Worm (Caenorhabditis elegans) whole organism, late embryonic: ENCODE data around the gene uaf-2.

ENCODE experiments used
- Y22D7AL.16 ChIP-seq: sonication (generic microtip); optimal IDR thresholded peaks from 2 replicates; lab custom pipeline; 2016; ENCODE audit warnings: missing genetic modification characterization, missing compliant biosample characterization
- ceh-30 ChIP-seq: fragments of 150-350 bp; optimal IDR thresholded peaks from 2 replicates; lab custom pipeline; 2014; ENCODE audit warnings: missing biosample characterization, missing genetic modification characterization
- dmd-4 ChIP-seq: sonication (generic microtip); optimal IDR thresholded peaks from 2 replicates; lab custom pipeline; 2016; ENCODE audit warnings: borderline replicate concordance, missing genetic modification characterization, missing compliant biosample characterization
- elt-2 ChIP-seq: sonication (generic microtip); optimal IDR thresholded peaks from 2 replicates; lab custom pipeline; 2016; ENCODE audit warnings: missing genetic modification reagents, missing genetic modification characterization, missing compliant biosample characterization
- pha-2 ChIP-seq: sonication (generic microtip); optimal IDR thresholded peaks from 2 replicates; lab custom pipeline; 2017; ENCODE audit warnings: mild to moderate bottlenecking, missing genetic modification characterization, missing compliant biosample characterization
- pqm-1 ChIP-seq: sonication (generic microtip); optimal IDR thresholded peaks from 2 replicates; lab custom pipeline; 2016; ENCODE audit warnings: missing genetic modification characterization, missing compliant biosample characterization
- unc-3 ChIP-seq, 2 experiments: fragments of 200-800 bp in 1 of 2; sonication (Bioruptor generic) in 1 of 2; sonication (generic microtip) in 1 of 2; conservative IDR thresholded peaks in 1 of 2; optimal IDR thresholded peaks in 1 of 2; 2 replicates each; pipeline versions ENCODE4 v1.3.6 to Lab custom; 2016 to 2022; ENCODE audit warnings: missing compliant biosample characterization in 2 of 2, missing genetic modification characterization in 2 of 2, missing genetic modification reagents in 1 of 2
- unc-42 ChIP-seq: sonication (generic microtip); optimal IDR thresholded peaks from 2 replicates; lab custom pipeline; 2016; ENCODE audit warnings: missing genotype, missing genetic modification characterization, missing compliant biosample characterization

DNA sequence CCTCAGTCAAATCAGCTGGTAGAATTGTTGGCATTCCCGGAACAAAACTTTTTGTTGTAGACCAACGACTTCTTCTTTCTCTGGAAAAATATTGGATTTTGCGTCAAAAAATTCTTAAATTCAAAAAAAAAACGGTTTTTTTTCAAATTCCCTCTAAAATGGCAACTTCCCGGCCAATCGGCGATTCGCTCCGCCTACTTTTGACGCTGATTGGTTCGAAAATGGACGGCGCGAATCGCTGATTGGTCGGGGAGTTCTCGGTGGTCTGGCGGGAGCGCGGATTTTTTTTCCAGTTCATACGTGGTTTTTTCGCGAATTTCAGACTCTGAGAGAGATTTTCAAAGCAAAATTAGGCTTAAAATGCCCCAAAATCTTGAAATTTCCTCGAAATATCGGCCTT, 9.8 kb downstream of the uaf-2 start:
- TF ChIP-seq unc-42 (tag; lab: Kevin White, UChicago) (no peak), Y22D7AL.16 (tag; lab: Kevin White, UChicago) (no peak), pqm-1 (tag; lab: Kevin White, UChicago) (no peak), elt-2 (tag; lab: Kevin White, UChicago) (no peak), dmd-4 (tag; lab: Kevin White, UChicago) (no peak), pha-2 (tag; lab: Kevin White, UChicago) (no peak), unc-3 (GFP tag; conservative IDR thresholded peaks at IDR 0.05; lab: Robert Waterston, UW) (no peak), unc-3 (tag; optimal IDR thresholded peaks at IDR 0.05; lab: Kevin White, UChicago) (no peak), ceh-30 (tag; lab: Kevin White, UChicago) (no peak)
